Worm (Caenorhabditis elegans): ENCODE measurements around the gene sur-7.

- no peak for TF ChIP-seq ceh-43 (GFP tag; optimal IDR thresholded peaks at IDR 0.05)
- no peak for TF ChIP-seq blmp-1 (tag; optimal IDR thresholded peaks at IDR 0.05)
- no peak for TF ChIP-seq tbx-8 (GFP tag; optimal IDR thresholded peaks at IDR 0.05)
- TF ChIP-seq lsy-2 (tag; optimal IDR thresholded peaks at IDR 0.05): no peak
- no peak for TF ChIP-seq mep-1 (tag; optimal IDR thresholded peaks at IDR 0.05)
- no peak for TF ChIP-seq lin-13 (tag; optimal IDR thresholded peaks at IDR 0.05)
- TF ChIP-seq ceh-39 (tag; optimal IDR thresholded peaks at IDR 0.05): no peak
- no peak for TF ChIP-seq ces-1 (GFP tag; optimal IDR thresholded peaks at IDR 0.05)
- TF ChIP-seq pha-4 (tag; optimal IDR thresholded peaks at IDR 0.05): no peak
- TF ChIP-seq elt-3 (tag; optimal IDR thresholded peaks at IDR 0.05): no peak
These were observed 12.0 kb downstream of the sur-7 start for ce11 chrX:16388362-16388761.
